Fruit fly (Drosophila melanogaster) whole organism, embryonic: ENCODE results near the gene ocn.
A peak's percentile ranks its signal among the peaks of the same experiment; 100 is the strongest.

Source experiments
- Abd-B ChIP-seq: fragments of 200-800 bp; sonication (Bioruptor generic); optimal IDR thresholded peaks from 2 replicates; lab custom pipeline; 2018; ENCODE audit warnings: missing biosample characterization, mild to moderate bottlenecking, missing genetic modification characterization, moderate library complexity
- Bteb2 ChIP-seq: fragments of 200-800 bp; sonication (Bioruptor generic); optimal IDR thresholded peaks from 2 replicates; lab custom pipeline; 2016; ENCODE audit warnings: missing biosample characterization, missing genetic modification characterization
- CG11085 ChIP-seq: fragments of 200-800 bp; sonication (Bioruptor generic); IDR thresholded peaks from 2 replicates; pipeline ENCODE4 v1.3.6; 2022; ENCODE audit warnings: missing biosample characterization, missing genetic modification characterization
- CG11247 ChIP-seq: fragments of 200-800 bp; sonication (Bioruptor generic); IDR thresholded peaks from 2 replicates; pipeline ENCODE4 v1.3.6; 2022; ENCODE audit warnings: missing biosample characterization, missing genetic modification characterization
- CG12104 ChIP-seq: fragments of 200-800 bp; sonication (Bioruptor generic); optimal IDR thresholded peaks from 3 replicates; lab custom pipeline; 2016; ENCODE audit warnings: missing biosample characterization, missing genetic modification characterization
- CG12769 ChIP-seq: fragments of 200-800 bp; sonication (Bioruptor generic); optimal IDR thresholded peaks from 2 replicates; lab custom pipeline; 2019; ENCODE audit warnings: missing biosample characterization, mild to moderate bottlenecking, missing genetic modification characterization, moderate library complexity
- CG12942 ChIP-seq: fragments of 200-800 bp; sonication (Bioruptor generic); optimal IDR thresholded peaks from 3 replicates; lab custom pipeline; 2016; ENCODE audit warnings: missing biosample characterization, missing genetic modification characterization
- CG13424 ChIP-seq: fragments of 200-800 bp; sonication (Bioruptor generic); optimal IDR thresholded peaks from 2 replicates; lab custom pipeline; 2019; ENCODE audit warnings: missing biosample characterization, mild to moderate bottlenecking, missing genetic modification characterization, moderate library complexity
- CG14710 ChIP-seq: fragments of 200-800 bp; sonication (Bioruptor generic); optimal IDR thresholded peaks from 3 replicates; lab custom pipeline; 2019; ENCODE audit warnings: missing biosample characterization, mild to moderate bottlenecking, missing genetic modification characterization, moderate library complexity
- CG14965 ChIP-seq: fragments of 200-800 bp; sonication (Bioruptor generic); optimal IDR thresholded peaks from 2 replicates; lab custom pipeline; 2016; ENCODE audit warnings: missing biosample characterization, missing genetic modification characterization, borderline replicate concordance
- CG1647 ChIP-seq: fragments of 200-800 bp; sonication (Bioruptor generic); optimal IDR thresholded peaks from 3 replicates; lab custom pipeline; 2016; ENCODE audit warnings: missing biosample characterization, missing genetic modification characterization
- CG16779 ChIP-seq: fragments of 200-800 bp; sonication (Bioruptor generic); IDR thresholded peaks from 2 replicates; pipeline ENCODE4 v1.3.6; 2022; ENCODE audit warnings: missing biosample characterization, missing genetic modification characterization
- CG17829 ChIP-seq: fragments of 200-800 bp; optimal IDR thresholded peaks from 2 replicates; lab custom pipeline; 2019; ENCODE audit warnings: missing biosample characterization, mild to moderate bottlenecking, missing genetic modification characterization, moderate library complexity
- CG18599 ChIP-seq: fragments of 200-800 bp; sonication (Bioruptor generic); optimal IDR thresholded peaks from 3 replicates; lab custom pipeline; 2017; ENCODE audit warnings: missing biosample characterization, missing genetic modification characterization, mild to moderate bottlenecking, moderate library complexity, missing genetic modification reagents
- CG30431 ChIP-seq: fragments of 200-800 bp; sonication (Bioruptor generic); optimal IDR thresholded peaks from 2 replicates; lab custom pipeline; 2017; ENCODE audit warnings: missing biosample characterization, missing genetic modification characterization
- CG31441 ChIP-seq: fragments of 200-800 bp; sonication (Bioruptor generic); IDR thresholded peaks from 2 replicates; pipeline ENCODE4 v1.3.6; 2022; ENCODE audit warnings: missing biosample characterization, missing genetic modification characterization
- CG33557 ChIP-seq: fragments of 200-800 bp; sonication (Bioruptor generic); optimal IDR thresholded peaks from 2 replicates; lab custom pipeline; 2019; ENCODE audit warnings: missing biosample characterization, mild to moderate bottlenecking, missing genetic modification characterization, moderate library complexity
- CG34376 ChIP-seq: fragments of 200-800 bp; sonication (Bioruptor generic); optimal IDR thresholded peaks from 2 replicates; lab custom pipeline; 2018; ENCODE audit warnings: missing biosample characterization, mild to moderate bottlenecking, missing genetic modification characterization
- CG4424 ChIP-seq: fragments of 200-800 bp; sonication (Bioruptor generic); optimal IDR thresholded peaks from 3 replicates; lab custom pipeline; 2016; ENCODE audit warnings: missing biosample characterization, missing genetic modification characterization
- CG7372 ChIP-seq: fragments of 200-800 bp; sonication (Bioruptor generic); IDR thresholded peaks from 2 replicates; pipeline ENCODE4 v1.3.6; 2022; ENCODE audit warnings: missing biosample characterization, missing genetic modification characterization
- CG7556 ChIP-seq: fragments of 200-800 bp; sonication (Bioruptor generic); optimal IDR thresholded peaks from 2 replicates; lab custom pipeline; 2017; ENCODE audit warnings: missing biosample characterization, mild to moderate bottlenecking, missing genetic modification characterization
- Dll ChIP-seq: fragments of 200-800 bp; sonication (Bioruptor generic); IDR thresholded peaks from 4 replicates; pipeline ENCODE4 v1.3.6; 2022; ENCODE audit warnings: missing biosample characterization, missing genetic modification characterization; ENCODE audit not compliant: partially characterized antibody
- Gsc ChIP-seq: fragments of 200-800 bp; sonication (Bioruptor generic); IDR thresholded peaks from 2 replicates; pipeline ENCODE4 v1.3.6; 2022; ENCODE audit warnings: missing biosample characterization, missing genetic modification characterization
- Hr78 ChIP-seq, 2 experiments: fragments of 200-800 bp in 1 of 2; fragments of >200 bp in 1 of 2; sonication (Bioruptor generic) in 1 of 2; optimal IDR thresholded peaks; 2 replicates each; lab custom pipeline; 2017 to 2019; ENCODE audit warnings: missing biosample characterization in 2 of 2, missing genetic modification characterization in 2 of 2, mild to moderate bottlenecking in 1 of 2, moderate library complexity in 1 of 2
- Lim3 ChIP-seq: fragments of 200-800 bp; sonication (Bioruptor generic); IDR thresholded peaks from 2 replicates; pipeline ENCODE4 v1.3.6; 2022; ENCODE audit warnings: missing biosample characterization, missing genetic modification characterization
- Lpt ChIP-seq: fragments of >200 bp; optimal IDR thresholded peaks from 2 replicates; lab custom pipeline; 2018; ENCODE audit warnings: missing biosample characterization, missing genetic modification characterization
- MESR4 ChIP-seq: fragments of 200-800 bp; sonication (Bioruptor generic); optimal IDR thresholded peaks from 2 replicates; lab custom pipeline; 2018; ENCODE audit warnings: missing biosample characterization, mild to moderate bottlenecking, missing genetic modification characterization, moderate library complexity
- Mrtf ChIP-seq: fragments of 200-800 bp; sonication (Bioruptor generic); IDR thresholded peaks from 3 replicates; pipeline ENCODE4 v1.3.6; 2022; ENCODE audit warnings: missing biosample characterization, missing genetic modification characterization
- NC2α ChIP-seq: fragments of 200-800 bp; sonication (Bioruptor generic); optimal IDR thresholded peaks from 2 replicates; lab custom pipeline; 2016; ENCODE audit warnings: missing biosample characterization, missing genetic modification characterization
- Nf-YA ChIP-seq: fragments of 200-800 bp; sonication (Bioruptor generic); IDR thresholded peaks from 2 replicates; pipeline ENCODE4 v1.3.6; 2022; ENCODE audit warnings: missing biosample characterization, missing genetic modification characterization
- Nf-YC ChIP-seq: fragments of 200-800 bp; optimal IDR thresholded peaks from 3 replicates; lab custom pipeline; 2019; ENCODE audit warnings: missing biosample characterization, mild to moderate bottlenecking, missing genetic modification characterization, moderate library complexity
- Six4 ChIP-seq: fragments of 200-800 bp; sonication (Bioruptor generic); optimal IDR thresholded peaks from 2 replicates; lab custom pipeline; 2016; ENCODE audit warnings: missing biosample characterization, missing genetic modification characterization
- Sox102F ChIP-seq: fragments of 200-800 bp; sonication (Bioruptor generic); optimal IDR thresholded peaks from 2 replicates; lab custom pipeline; 2018; ENCODE audit warnings: missing biosample characterization, mild to moderate bottlenecking, missing genetic modification characterization, moderate library complexity
- Spps ChIP-seq: fragments of 200-800 bp; sonication (Bioruptor generic); optimal IDR thresholded peaks from 2 replicates; lab custom pipeline; 2018; ENCODE audit warnings: missing biosample characterization, mild to moderate bottlenecking, missing genetic modification characterization
- ato ChIP-seq: fragments of 200-800 bp; sonication (Bioruptor generic); IDR thresholded peaks from 2 replicates; pipeline ENCODE4 v1.3.6; 2022; ENCODE audit warnings: missing biosample characterization, missing genetic modification characterization; ENCODE audit not compliant: partially characterized antibody
- bowl ChIP-seq: fragments of 200-800 bp; sonication (Bioruptor generic); IDR thresholded peaks from 2 replicates; pipeline ENCODE4 v1.3.6; 2022; ENCODE audit warnings: missing biosample characterization, missing genetic modification characterization
- chinmo ChIP-seq: fragments of 200-800 bp; sonication (Bioruptor generic); IDR thresholded peaks from 4 replicates; pipeline ENCODE4 v1.3.6; 2022; ENCODE audit warnings: missing biosample characterization, missing genetic modification characterization; ENCODE audit not compliant: partially characterized antibody
- crp ChIP-seq, 2 experiments: fragments of 200-800 bp; sonication (Bioruptor generic); optimal IDR thresholded peaks; 2 replicates in 1 of 2; 3 replicates in 1 of 2; lab custom pipeline; 2017; ENCODE audit warnings: missing biosample characterization in 2 of 2, missing genetic modification characterization in 2 of 2, mild to moderate bottlenecking in 1 of 2, moderate library complexity in 1 of 2
- cwo ChIP-seq: fragments of 200-800 bp; sonication (Bioruptor generic); optimal IDR thresholded peaks from 3 replicates; lab custom pipeline; 2017; ENCODE audit warnings: missing biosample characterization, missing genetic modification characterization, mild to moderate bottlenecking, moderate library complexity, missing genetic modification reagents
- danr ChIP-seq: fragments of 200-800 bp; sonication (Bioruptor generic); IDR thresholded peaks from 2 replicates; pipeline ENCODE4 v1.3.6; 2022; ENCODE audit warnings: missing biosample characterization, missing genetic modification characterization
- ems ChIP-seq: fragments of 200-800 bp; sonication (Bioruptor generic); optimal IDR thresholded peaks from 3 replicates; lab custom pipeline; 2016; ENCODE audit warnings: missing biosample characterization, missing genetic modification characterization
- jigr1 ChIP-seq: fragments of 200-800 bp; sonication (Bioruptor generic); IDR thresholded peaks from 3 replicates; pipeline ENCODE4 v1.3.6; 2022; ENCODE audit warnings: missing biosample characterization, missing genetic modification characterization
- lab ChIP-seq: fragments of 200-800 bp; sonication (Bioruptor generic); optimal IDR thresholded peaks from 3 replicates; lab custom pipeline; 2017; ENCODE audit warnings: missing biosample characterization, missing genetic modification characterization, mild to moderate bottlenecking, moderate library complexity, missing genetic modification reagents
- pfk ChIP-seq: fragments of 200-800 bp; sonication (Bioruptor generic); optimal IDR thresholded peaks from 2 replicates; lab custom pipeline; 2018; ENCODE audit warnings: missing biosample characterization, mild to moderate bottlenecking, missing genetic modification characterization, moderate library complexity
- repo ChIP-seq: fragments of 200-800 bp; sonication (Bioruptor generic); optimal IDR thresholded peaks from 2 replicates; lab custom pipeline; 2016; ENCODE audit warnings: missing biosample characterization, missing genetic modification characterization
- shn ChIP-seq: fragments of 200-800 bp; sonication (Bioruptor generic); optimal IDR thresholded peaks from 3 replicates; lab custom pipeline; 2016; ENCODE audit warnings: missing biosample characterization, missing genetic modification characterization
- sim ChIP-seq: fragments of 200-800 bp; sonication (Bioruptor generic); IDR thresholded peaks from 2 replicates; pipeline ENCODE4 v1.3.6; 2022; ENCODE audit warnings: missing biosample characterization, missing genetic modification characterization
- slp2 ChIP-seq: fragments of 200-800 bp; sonication (Bioruptor generic); optimal IDR thresholded peaks from 2 replicates; lab custom pipeline; 2016; ENCODE audit warnings: missing biosample characterization, missing genetic modification characterization
- tx ChIP-seq: fragments of 200-800 bp; sonication (Bioruptor generic); optimal IDR thresholded peaks from 2 replicates; lab custom pipeline; 2016; ENCODE audit warnings: missing biosample characterization, missing genetic modification characterization
- z ChIP-seq: fragments of 200-800 bp; sonication (Bioruptor generic); IDR thresholded peaks from 3 replicates; pipeline ENCODE4 v1.3.6; 2022; ENCODE audit warnings: missing biosample characterization, missing genetic modification characterization

ocn gene

dm6 chr3R:29997607-29998236, 39.8 kb downstream of the ocn start, which contains the start of the genes CG15525 and CG11504 (continued):
- TF ChIP-seq Abd-B (GFP tag; lab: Kevin White, UChicago) (peak; percentile 86), Nf-YC (tag; lab: Kevin White, UChicago) (no peak), CG11085 (GFP tag; lab: Robert Waterston, UW) (0 out of 2 replicates have a peak, but pooled peaks have one; percentile 9), danr (GFP tag; lab: Robert Waterston, UW) (peak; percentile 13; the same call in 1 of the 2 replicates), Lim3 (GFP tag; lab: Robert Waterston, UW) (no peak), Spps (tag; lab: Kevin White, UChicago) (peak; percentile 46), Nf-YA (GFP tag; lab: Robert Waterston, UW) (peak; percentile 43; the same call in 1 of the 2 replicates), cwo (no peak), CG30431 (GFP tag; lab: Kevin White, UChicago) (no peak), shn (GFP tag; lab: Kevin White, UChicago) (peak; percentile 51), lab (GFP tag; lab: Kevin White, UChicago) (no peak), CG14710 (peak; percentile 72), CG14965 (GFP tag; lab: Kevin White, UChicago) (no peak), ato (peak; percentile 71; the same call in 1 of the 2 replicates), CG12104 (GFP tag; lab: Kevin White, UChicago) (no peak), tx (GFP tag; lab: Kevin White, UChicago) (peak; percentile 56), CG7372 (no peak), z (no peak), Lpt (GFP tag; lab: Kevin White, UChicago) (no peak), pfk (GFP tag; lab: Kevin White, UChicago) (no peak), CG12942 (GFP tag; lab: Kevin White, UChicago) (peak; percentile 26), MESR4 (peak; percentile 66), Six4 (GFP tag; lab: Kevin White, UChicago) (no peak), jigr1 (GFP tag; lab: Robert Waterston, UW) (no peak), Bteb2 (GFP tag; lab: Kevin White, UChicago) (peak; percentile 33), bowl (GFP tag; lab: Robert Waterston, UW) (no peak), Dll (GFP tag; lab: Robert Waterston, UW) (peak; percentile 92), Mrtf (no peak), CG12769 (no peak), CG13424 (tag; lab: Kevin White, UChicago) (peak; percentile 39), chinmo (GFP tag; lab: Robert Waterston, UW) (peak; percentile 85; the same call in 1 of the 4 replicates), CG11247 (GFP tag; lab: Robert Waterston, UW) (no peak), Hr78 (GFP tag; optimal IDR thresholded peaks at IDR 0.05; lab: Kevin White, UChicago) (no peak), CG4424 (GFP tag; lab: Kevin White, UChicago) (peak; percentile 53), CG18599 (GFP tag; lab: Kevin White, UChicago) (no peak), sim (no peak), CG17829 (tag; lab: Kevin White, UChicago) (peak; percentile 43), Sox102F (GFP tag; lab: Kevin White, UChicago) (no peak), CG33557 (GFP tag; lab: Kevin White, UChicago) (no peak), ems (GFP tag; lab: Kevin White, UChicago) (peak; percentile 46), Gsc (GFP tag; lab: Robert Waterston, UW) (no peak), CG7556 (no peak), NC2α (no peak), CG34376 (GFP tag; lab: Kevin White, UChicago) (no peak), slp2 (no peak), CG16779 (GFP tag; lab: Robert Waterston, UW) (no peak), CG1647 (GFP tag; lab: Kevin White, UChicago) (no peak), repo (GFP tag; lab: Kevin White, UChicago) (no peak), crp (GFP tag; optimal IDR thresholded peaks at IDR 0.05; lab: Kevin White, UChicago) (peak in 1 of 2 experiments; percentile 33), CG31441 (no peak)
